Fruit fly (Drosophila melanogaster) Kc167 (cell line): ENCODE data around the gene CG42504.

Experiments
- Myc ChIP-seq: fragments of >200 bp; optimal IDR thresholded peaks from 2 replicates; lab custom pipeline; 2017; ENCODE audit warnings: missing external identifiers
- h ChIP-seq: fragments of >200 bp; optimal IDR thresholded peaks from 3 replicates; lab custom pipeline; 2018; ENCODE audit warnings: missing external identifiers
- insv ChIP-seq: fragments of >200 bp; optimal IDR thresholded peaks from 3 replicates; lab custom pipeline; 2018; ENCODE audit warnings: missing external identifiers
- ttk ChIP-seq: sonication (Bioruptor generic); optimal IDR thresholded peaks from 2 replicates; lab custom pipeline; 2017; ENCODE audit warnings: missing external identifiers

dm6 chr3R:12006417-12006816, 25.1 kb downstream of the CG42504 start:
- no peak for TF ChIP-seq h (lab: Kevin White, UChicago)
- TF ChIP-seq insv = no peak
- TF ChIP-seq Myc (lab: Kevin White, UChicago) = no peak
- no peak for TF ChIP-seq ttk
